Fruit fly (Drosophila melanogaster): ENCODE results near the gene CG4836.
A peak's percentile ranks its signal among the peaks of the same experiment; 100 is the strongest.

CG4836 gene

DNA sequence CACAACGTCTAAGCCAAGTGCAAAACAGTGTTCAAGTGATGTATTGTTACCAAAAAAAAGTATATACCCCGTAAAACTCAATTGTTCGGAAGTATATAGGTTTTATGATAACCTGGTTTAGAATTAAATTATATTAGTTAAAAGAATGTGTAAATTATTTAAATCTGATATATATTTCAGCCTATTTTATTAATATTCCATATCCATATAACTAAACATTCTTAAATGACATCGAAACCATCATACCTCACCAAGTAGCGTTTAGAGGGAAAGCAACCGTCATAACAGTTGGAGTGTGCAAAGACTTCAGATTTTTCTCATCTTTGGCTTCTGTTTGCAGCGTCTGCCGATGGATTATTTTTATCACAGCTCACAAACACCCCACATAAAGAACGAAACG, 14.2 kb upstream of the CG4836 start (continued):
- TF ChIP-seq fru (optimal IDR thresholded peaks at IDR 0.05) (no peak), Med (GFP tag) (peak; percentile 55), CG14441 (GFP tag; IDR thresholded peaks at IDR 0.05) (peak; percentile 66; the same call in 1 of the 2 replicates), C15 (GFP tag; IDR thresholded peaks at IDR 0.05) (peak; percentile 68; the same call in 1 of the 3 replicates), yki (optimal IDR thresholded peaks at IDR 0.05) (no peak), CG14710 (tag; optimal IDR thresholded peaks at IDR 0.05) (peak; percentile 84), CG17361 (GFP tag; IDR thresholded peaks at IDR 0.05) (peak; percentile 82), Dip3 (GFP tag; optimal IDR thresholded peaks at IDR 0.05) (no peak), Aef1 (GFP tag; IDR thresholded peaks at IDR 0.05) (peak; percentile 64), CG14965 (GFP tag; optimal IDR thresholded peaks at IDR 0.05; ENCODE audit: borderline replicate concordance) (no peak), CG10147 (GFP tag; optimal IDR thresholded peaks at IDR 0.05) (peak; percentile 76), p53 (GFP tag; optimal IDR thresholded peaks at IDR 0.05) (no peak), ssp (GFP tag; IDR thresholded peaks at IDR 0.05) (peak; percentile 69), pho (GFP tag; optimal IDR thresholded peaks at IDR 0.05) (no peak), Dek (tag; optimal IDR thresholded peaks at IDR 0.05) (peak; percentile 73), Usf (GFP tag; optimal IDR thresholded peaks at IDR 0.05) (peak; percentile 10), CG11696 (GFP tag; IDR thresholded peaks at IDR 0.05) (peak; percentile 68), Rfx (GFP tag; IDR thresholded peaks at IDR 0.05) (peak; percentile 77), Sox102F (GFP tag; optimal IDR thresholded peaks at IDR 0.05) (peak; percentile 92), CG10462 (GFP tag; optimal IDR thresholded peaks at IDR 0.05) (peak; percentile 54), amos (GFP tag; IDR thresholded peaks at IDR 0.05; ENCODE audit: partially characterized antibody) (no peak), E2f1 (GFP tag; IDR thresholded peaks at IDR 0.05) (peak; percentile 80), Hand (GFP tag; optimal IDR thresholded peaks at IDR 0.05) (peak; percentile 67), CTCF (GFP tag; optimal IDR thresholded peaks at IDR 0.05) (no peak), croc (GFP tag; conservative IDR thresholded peaks at IDR 0.05) (peak; percentile 42; the same call in 2 of the 3 replicates), CG10979 (tag; optimal IDR thresholded peaks at IDR 0.05) (peak; percentile 88), CG4282 (GFP tag; optimal IDR thresholded peaks at IDR 0.05) (no peak), CG13123 (GFP tag; optimal IDR thresholded peaks at IDR 0.05) (peak; percentile 21), Kr (GFP tag; optimal IDR thresholded peaks at IDR 0.05) (no peak), crol (GFP tag; IDR thresholded peaks at IDR 0.05) (peak; percentile 49; the same call in 1 of the 2 replicates), Six4 (GFP tag; optimal IDR thresholded peaks at IDR 0.05) (peak; percentile 58), Rx (GFP tag; IDR thresholded peaks at IDR 0.05) (no peak), CG12219 (GFP tag; optimal IDR thresholded peaks at IDR 0.05) (peak; percentile 61), CG7271 (tag; optimal IDR thresholded peaks at IDR 0.05) (peak; percentile 79), crc (GFP tag; optimal IDR thresholded peaks at IDR 0.05) (no peak), MBD-R2 (GFP tag; IDR thresholded peaks at IDR 0.05) (peak; percentile 35; the same call in 1 of the 2 replicates), nau (GFP tag; optimal IDR thresholded peaks at IDR 0.05) (no peak), tgo (GFP tag; IDR thresholded peaks at IDR 0.05) (peak; percentile 88), dati (GFP tag; IDR thresholded peaks at IDR 0.05) (no peak), gro (GFP tag; optimal IDR thresholded peaks at IDR 0.05) (no peak), CG17802 (tag; optimal IDR thresholded peaks at IDR 0.05) (no peak), CG8944 (GFP tag; optimal IDR thresholded peaks at IDR 0.05) (no peak), Chrac-16 (GFP tag; optimal IDR thresholded peaks at IDR 0.05) (peak; percentile 73), CG7745 (tag; optimal IDR thresholded peaks at IDR 0.05) (peak; percentile 62), CG2712 (tag; optimal IDR thresholded peaks at IDR 0.05) (peak; percentile 93), cas (GFP tag; IDR thresholded peaks at IDR 0.05) (peak; percentile 42; the same call in 1 of the 2 replicates), shn (GFP tag; optimal IDR thresholded peaks at IDR 0.05) (no peak), tll (GFP tag; optimal IDR thresholded peaks at IDR 0.05) (no peak), pfk (GFP tag; optimal IDR thresholded peaks at IDR 0.05) (no peak), CG33213 (GFP tag; optimal IDR thresholded peaks at IDR 0.05) (no peak), CG3847 (GFP tag; IDR thresholded peaks at IDR 0.05) (peak; percentile 64), Mrtf (GFP tag; IDR thresholded peaks at IDR 0.05) (peak; percentile 63; the same call in 1 of the 3 replicates), knrl (GFP tag; IDR thresholded peaks at IDR 0.05; ENCODE audit: partially characterized antibody) (no peak)
